Fruit fly (Drosophila melanogaster) whole organism, prepupa: Measurements from ENCODE around the gene RabX5.

Experiments
- CG10669 ChIP-seq: fragments of 200-800 bp; sonication (Bioruptor generic); optimal IDR thresholded peaks from 3 replicates; lab custom pipeline; 2018; ENCODE audit warnings: missing biosample characterization, mild to moderate bottlenecking, missing genetic modification characterization, moderate library complexity
- CG11294 ChIP-seq: fragments of 200-800 bp; sonication (Bioruptor generic); IDR thresholded peaks from 2 replicates; pipeline ENCODE4 v1.3.6; 2022; ENCODE audit warnings: missing biosample characterization, missing genetic modification characterization
- CG15336 ChIP-seq: fragments of 200-800 bp; sonication (Bioruptor generic); IDR thresholded peaks from 2 replicates; pipeline ENCODE4 v1.3.6; 2022; ENCODE audit warnings: missing biosample characterization, missing genetic modification characterization
- CG1621 ChIP-seq: fragments of 200-800 bp; sonication (Bioruptor generic); optimal IDR thresholded peaks from 3 replicates; lab custom pipeline; 2018; ENCODE audit warnings: missing biosample characterization, mild to moderate bottlenecking, missing genetic modification characterization
- CG16779 ChIP-seq: fragments of 200-800 bp; sonication (Bioruptor generic); optimal IDR thresholded peaks from 3 replicates; lab custom pipeline; 2017; ENCODE audit warnings: missing biosample characterization, mild to moderate bottlenecking, missing genetic modification characterization
- CG3032 ChIP-seq: fragments of 200-800 bp; optimal IDR thresholded peaks from 2 replicates; lab custom pipeline; 2019; ENCODE audit warnings: missing biosample characterization, mild to moderate bottlenecking, missing genetic modification characterization, moderate library complexity
- CG32006 ChIP-seq: fragments of 200-800 bp; sonication (Bioruptor generic); optimal IDR thresholded peaks from 3 replicates; lab custom pipeline; 2017; ENCODE audit warnings: missing biosample characterization, mild to moderate bottlenecking, missing genetic modification characterization
- CG34406 ChIP-seq: fragments of 200-800 bp; sonication (Bioruptor generic); optimal IDR thresholded peaks from 3 replicates; lab custom pipeline; 2016; ENCODE audit warnings: missing biosample characterization, missing genetic modification characterization
- CG3919 ChIP-seq: fragments of 200-800 bp; sonication (Bioruptor generic); optimal IDR thresholded peaks from 3 replicates; lab custom pipeline; 2016; ENCODE audit warnings: missing biosample characterization, missing genetic modification characterization
- CG4318 ChIP-seq: fragments of 200-800 bp; sonication (Bioruptor generic); optimal IDR thresholded peaks from 3 replicates; lab custom pipeline; 2017; ENCODE audit warnings: missing biosample characterization, mild to moderate bottlenecking, missing genetic modification characterization
- CG6163 ChIP-seq: fragments of 200-800 bp; sonication (Bioruptor generic); IDR thresholded peaks from 3 replicates; pipeline ENCODE4 v1.3.6; 2022; ENCODE audit warnings: missing biosample characterization, missing genetic modification characterization
- CG6276 ChIP-seq: fragments of 200-800 bp; sonication (Bioruptor generic); optimal IDR thresholded peaks from 2 replicates; lab custom pipeline; 2017; ENCODE audit warnings: missing biosample characterization, mild to moderate bottlenecking, missing genetic modification characterization
- CG6792 ChIP-seq: fragments of 200-800 bp; sonication (Bioruptor generic); optimal IDR thresholded peaks from 3 replicates; lab custom pipeline; 2016; ENCODE audit warnings: missing biosample characterization, missing genetic modification characterization
- CG6808 ChIP-seq: fragments of 200-800 bp; sonication (Bioruptor generic); optimal IDR thresholded peaks from 3 replicates; lab custom pipeline; 2017; ENCODE audit warnings: missing biosample characterization, missing genetic modification characterization, mild to moderate bottlenecking, moderate library complexity, missing genetic modification reagents
- CG6854 ChIP-seq: fragments of 200-800 bp; sonication (Bioruptor generic); optimal IDR thresholded peaks from 2 replicates; lab custom pipeline; 2017; ENCODE audit warnings: missing biosample characterization, mild to moderate bottlenecking, missing genetic modification characterization
- CG7368 ChIP-seq: fragments of 200-800 bp; sonication (Bioruptor generic); optimal IDR thresholded peaks from 3 replicates; lab custom pipeline; 2016; ENCODE audit warnings: missing biosample characterization, missing genetic modification characterization
- CG8119 ChIP-seq: fragments of 200-800 bp; sonication (Bioruptor generic); IDR thresholded peaks from 3 replicates; pipeline ENCODE4 v1.3.6; 2022; ENCODE audit warnings: missing biosample characterization, missing genetic modification characterization
- CG9139 ChIP-seq: fragments of 200-800 bp; sonication (Bioruptor generic); optimal IDR thresholded peaks from 3 replicates; lab custom pipeline; 2017; ENCODE audit warnings: missing biosample characterization, mild to moderate bottlenecking, missing genetic modification characterization
- Eip75B ChIP-seq: fragments of 200-800 bp; sonication (Bioruptor generic); optimal IDR thresholded peaks from 3 replicates; lab custom pipeline; 2016; ENCODE audit warnings: missing biosample characterization, missing genetic modification characterization
- Eip78C ChIP-seq: fragments of 200-800 bp; sonication (Bioruptor generic); peaks from one replicate; lab custom pipeline; 2016; ENCODE audit warnings: missing biosample characterization, missing genetic modification characterization
- Eip93F ChIP-seq: fragments of 200-800 bp; sonication (Bioruptor generic); optimal IDR thresholded peaks from 2 replicates; lab custom pipeline; 2016; ENCODE audit warnings: missing biosample characterization, mild to moderate bottlenecking, missing genetic modification characterization
- Ets21C ChIP-seq: fragments of 200-800 bp; sonication (Bioruptor generic); optimal IDR thresholded peaks from 3 replicates; lab custom pipeline; 2016; ENCODE audit warnings: missing biosample characterization, missing genetic modification characterization
- Ets96B ChIP-seq: fragments of 200-800 bp; optimal IDR thresholded peaks from 2 replicates; lab custom pipeline; 2019; ENCODE audit warnings: missing biosample characterization, mild to moderate bottlenecking, missing genetic modification characterization, moderate library complexity
- Gug ChIP-seq: fragments of 200-800 bp; sonication (Bioruptor generic); IDR thresholded peaks from 2 replicates; pipeline ENCODE4 v1.3.6; 2022; ENCODE audit warnings: missing biosample characterization, missing genetic modification characterization
- Hr38 ChIP-seq: sonication (Bioruptor generic); optimal IDR thresholded peaks from 2 replicates; lab custom pipeline; 2016; ENCODE audit warnings: missing biosample characterization, missing genetic modification characterization
- Hr39 ChIP-seq: fragments of 200-800 bp; sonication (Bioruptor generic); optimal IDR thresholded peaks from 2 replicates; lab custom pipeline; 2016; ENCODE audit warnings: missing biosample characterization, missing genetic modification characterization
- Hr4 ChIP-seq: fragments of 200-800 bp; sonication (Bioruptor generic); optimal IDR thresholded peaks from 3 replicates; lab custom pipeline; 2016; ENCODE audit warnings: missing biosample characterization, missing genetic modification characterization
- Met ChIP-seq: fragments of 200-800 bp; sonication (Bioruptor generic); optimal IDR thresholded peaks from 3 replicates; lab custom pipeline; 2016; ENCODE audit warnings: missing biosample characterization, missing genetic modification characterization
- Smox ChIP-seq: fragments of 200-800 bp; sonication (Bioruptor generic); optimal IDR thresholded peaks from 3 replicates; lab custom pipeline; 2016; ENCODE audit warnings: missing biosample characterization, missing genetic modification characterization
- Sox14 ChIP-seq: fragments of 200-800 bp; sonication (Bioruptor generic); optimal IDR thresholded peaks from 3 replicates; lab custom pipeline; 2016; ENCODE audit warnings: missing biosample characterization, missing genetic modification characterization
- Sox15 ChIP-seq: fragments of 200-800 bp; sonication (Bioruptor generic); optimal IDR thresholded peaks from 3 replicates; lab custom pipeline; 2016; ENCODE audit warnings: missing biosample characterization, missing genetic modification characterization
- achi ChIP-seq: fragments of 200-800 bp; sonication (Bioruptor generic); optimal IDR thresholded peaks from 3 replicates; lab custom pipeline; 2016; ENCODE audit warnings: missing biosample characterization, missing genetic modification characterization
- acj6 ChIP-seq: fragments of 200-800 bp; sonication (Bioruptor generic); optimal IDR thresholded peaks from 3 replicates; lab custom pipeline; 2016; ENCODE audit warnings: missing biosample characterization, missing genetic modification characterization
- cyc ChIP-seq: fragments of 200-800 bp; sonication (Bioruptor generic); optimal IDR thresholded peaks from 3 replicates; lab custom pipeline; 2016; ENCODE audit warnings: missing biosample characterization, missing genetic modification characterization
- dsx ChIP-seq: fragments of 200-800 bp; optimal IDR thresholded peaks from 3 replicates; lab custom pipeline; 2019; ENCODE audit warnings: missing biosample characterization, mild to moderate bottlenecking, missing genetic modification characterization, moderate library complexity; ENCODE audit not compliant: poor library complexity, severe bottlenecking
- eg ChIP-seq: fragments of 200-800 bp; sonication (Bioruptor generic); IDR thresholded peaks from 3 replicates; pipeline ENCODE4 v1.3.6; 2022; ENCODE audit warnings: missing biosample characterization, missing genetic modification characterization
- esn ChIP-seq: fragments of 200-800 bp; sonication (Bioruptor generic); optimal IDR thresholded peaks from 2 replicates; lab custom pipeline; 2016; ENCODE audit warnings: missing biosample characterization, mild to moderate bottlenecking, missing genetic modification characterization, moderate library complexity
- fd59A ChIP-seq: fragments of 200-800 bp; sonication (Bioruptor generic); optimal IDR thresholded peaks from 2 replicates; lab custom pipeline; 2017; ENCODE audit warnings: missing biosample characterization, mild to moderate bottlenecking, missing genetic modification characterization, missing genetic modification reagents
- fd85E ChIP-seq: fragments of 200-800 bp; sonication (Bioruptor generic); optimal IDR thresholded peaks from 3 replicates; lab custom pipeline; 2016; ENCODE audit warnings: missing biosample characterization, missing genetic modification characterization
- fkh ChIP-seq: fragments of 200-800 bp; sonication (Bioruptor generic); optimal IDR thresholded peaks from 3 replicates; lab custom pipeline; 2017; ENCODE audit warnings: missing biosample characterization, mild to moderate bottlenecking, missing genetic modification characterization, moderate library complexity
- lz ChIP-seq: fragments of 200-800 bp; sonication (Bioruptor generic); optimal IDR thresholded peaks from 3 replicates; lab custom pipeline; 2016; ENCODE audit warnings: missing biosample characterization, missing genetic modification characterization
- net ChIP-seq: fragments of 200-800 bp; sonication (Bioruptor generic); optimal IDR thresholded peaks from 3 replicates; lab custom pipeline; 2016; ENCODE audit warnings: missing biosample characterization, missing genetic modification characterization
- salr ChIP-seq, 2 experiments: fragments of 200-800 bp; sonication (Bioruptor generic); optimal IDR thresholded peaks; 3 replicates each; lab custom pipeline; 2016 to 2018; ENCODE audit warnings: missing biosample characterization in 2 of 2, missing genetic modification characterization in 2 of 2, mild to moderate bottlenecking in 1 of 2
- spab ChIP-seq: fragments of 200-800 bp; sonication (Bioruptor generic); optimal IDR thresholded peaks from 2 replicates; lab custom pipeline; 2017; ENCODE audit warnings: missing biosample characterization, mild to moderate bottlenecking, missing genetic modification characterization, missing genetic modification reagents
- ss ChIP-seq, 2 experiments: fragments of 200-800 bp; sonication (Bioruptor generic); optimal IDR thresholded peaks; 2 replicates in 1 of 2; 3 replicates in 1 of 2; lab custom pipeline; 2017 to 2018; ENCODE audit warnings: mild to moderate bottlenecking in 2 of 2, missing biosample characterization in 2 of 2, missing genetic modification characterization in 2 of 2, moderate library complexity in 1 of 2
- svp ChIP-seq: fragments of 200-800 bp; sonication (Bioruptor generic); peaks from one replicate; lab custom pipeline; 2016; ENCODE audit warnings: missing biosample characterization, missing genetic modification characterization
- vri ChIP-seq: fragments of 200-800 bp; sonication (Bioruptor generic); optimal IDR thresholded peaks from 3 replicates; lab custom pipeline; 2016; ENCODE audit warnings: missing biosample characterization, mild to moderate bottlenecking, missing genetic modification characterization

RabX5 gene

DNA sequence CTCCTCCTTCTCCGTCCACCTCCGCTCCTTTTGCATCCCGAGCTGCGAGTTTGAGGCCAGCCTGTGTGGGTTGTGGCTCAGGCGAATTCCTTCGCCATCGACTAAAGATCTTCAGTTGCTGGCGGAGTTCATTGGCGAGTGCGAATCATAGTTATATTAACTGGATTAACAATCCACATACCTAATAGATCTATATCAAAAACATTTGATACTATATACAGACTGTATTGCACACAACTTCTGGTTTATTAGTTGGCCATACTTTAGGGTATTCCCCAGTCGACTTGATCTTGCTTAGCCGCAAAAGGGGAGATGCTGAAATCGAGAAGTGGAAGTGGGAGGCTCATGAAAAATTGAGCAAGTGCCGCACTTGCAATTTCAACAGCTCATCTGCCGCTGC lies 23.0 kb upstream of the RabX5 start (continued):
- no peak for TF ChIP-seq ss (GFP tag; optimal IDR thresholded peaks at IDR 0.05; lab: Kevin White, UChicago)
- peak in 1 of 2 experiments; percentile 26 for TF ChIP-seq salr (GFP tag; optimal IDR thresholded peaks at IDR 0.05; lab: Kevin White, UChicago)
- no peak for TF ChIP-seq CG6854 (GFP tag; lab: Kevin White, UChicago)
- peak; percentile 51 for TF ChIP-seq spab
- no peak for TF ChIP-seq fkh (GFP tag; lab: Kevin White, UChicago)
- no peak for TF ChIP-seq CG32006
- TF ChIP-seq CG16779 (tag; lab: Kevin White, UChicago): no peak
- TF ChIP-seq Eip93F: no peak
- TF ChIP-seq CG9139: peak; percentile 10
- no peak for TF ChIP-seq Eip75B (GFP tag; lab: Kevin White, UChicago)
- no peak for TF ChIP-seq vri (GFP tag; lab: Kevin White, UChicago)
- no peak for TF ChIP-seq Hr38 (GFP tag; lab: Kevin White, UChicago)
- no peak for TF ChIP-seq Ets21C (GFP tag; lab: Kevin White, UChicago)
- TF ChIP-seq Eip78C (GFP tag; lab: Kevin White, UChicago): peak; percentile 74
- TF ChIP-seq svp (GFP tag; lab: Kevin White, UChicago): no peak
- no peak for TF ChIP-seq CG6276 (GFP tag; lab: Kevin White, UChicago)
- TF ChIP-seq CG8119: 0 out of 3 replicates have a peak, but pooled peaks have one; percentile 19
- peak; percentile 35; the same call in 1 of the 3 replicates for TF ChIP-seq CG6163 (GFP tag; lab: Robert Waterston, UW)

DNA sequence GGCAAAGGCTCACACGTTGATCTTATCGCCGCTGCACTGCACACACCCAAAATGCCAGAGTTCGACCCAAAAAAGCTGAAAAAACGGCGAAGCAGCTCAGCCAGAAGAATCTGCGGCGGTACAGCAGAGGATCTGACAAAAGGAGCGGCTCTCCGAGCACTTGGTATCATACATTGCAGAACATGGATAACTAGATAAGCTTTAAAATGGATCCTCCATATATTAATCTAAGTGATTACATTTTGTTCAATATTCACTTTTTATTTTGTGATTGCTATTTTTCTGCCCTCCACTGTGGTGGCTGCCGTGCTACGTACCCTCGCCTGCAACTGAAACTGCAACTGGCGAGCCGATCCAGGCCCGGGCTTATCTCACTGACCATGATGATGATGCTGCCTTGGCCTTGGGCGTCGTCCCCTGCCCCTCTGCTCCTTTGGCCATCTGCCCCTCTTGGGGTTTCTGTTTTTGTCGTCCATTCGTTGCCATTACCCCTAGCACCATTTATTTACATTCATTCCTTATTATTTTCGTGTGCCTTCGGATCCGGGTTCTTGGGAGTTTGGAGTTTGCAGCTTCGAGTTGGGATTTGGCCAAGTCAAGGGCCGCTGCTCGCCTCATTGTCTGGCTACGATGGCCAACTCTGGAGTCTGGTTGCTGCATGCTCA lies 22.3 kb upstream of the RabX5 start:
- TF ChIP-seq CG3919: peak; percentile 87
- peak; percentile 48 for TF ChIP-seq CG6276 (GFP tag; lab: Kevin White, UChicago)
- peak; percentile 90 for TF ChIP-seq acj6 (GFP tag; lab: Kevin White, UChicago)
- TF ChIP-seq Eip78C (GFP tag; lab: Kevin White, UChicago): peak; percentile 95
- TF ChIP-seq eg (GFP tag; lab: Robert Waterston, UW): peak; percentile 79
- TF ChIP-seq CG6792 (GFP tag; lab: Kevin White, UChicago): peak; percentile 92
- TF ChIP-seq lz (GFP tag; lab: Kevin White, UChicago): peak; percentile 90
- peak; percentile 84 for TF ChIP-seq Ets96B
- TF ChIP-seq fd85E (GFP tag; lab: Kevin White, UChicago): peak; percentile 8
- TF ChIP-seq spab: peak; percentile 84
- peak; percentile 85 for TF ChIP-seq CG15336
- TF ChIP-seq Sox14 (GFP tag; lab: Kevin White, UChicago): peak; percentile 93
- peak; percentile 83 for TF ChIP-seq CG7368 (GFP tag; lab: Kevin White, UChicago)
- peak; percentile 87 for TF ChIP-seq net
- peak; percentile 94 for TF ChIP-seq Hr39 (GFP tag; lab: Kevin White, UChicago)
- peak; percentile 70 for TF ChIP-seq CG9139
- peak; percentile 87 for TF ChIP-seq CG34406 (GFP tag; lab: Kevin White, UChicago)
- TF ChIP-seq CG4318 (GFP tag; lab: Kevin White, UChicago): peak; percentile 58
- TF ChIP-seq cyc (GFP tag; lab: Kevin White, UChicago): peak; percentile 87
- TF ChIP-seq fd59A: peak; percentile 92
- peak; percentile 82 for TF ChIP-seq CG16779 (tag; lab: Kevin White, UChicago)
- TF ChIP-seq svp (GFP tag; lab: Kevin White, UChicago): peak; percentile 96
- TF ChIP-seq CG8119: peak; percentile 87
- peak; percentile 78 for TF ChIP-seq dsx
- peak; percentile 85 for TF ChIP-seq Sox15 (GFP tag; lab: Kevin White, UChicago)
- TF ChIP-seq Eip93F: peak; percentile 85
- TF ChIP-seq Eip75B (GFP tag; lab: Kevin White, UChicago): peak; percentile 93
- peak; percentile 88 for TF ChIP-seq Smox (GFP tag; lab: Kevin White, UChicago)
- peak; percentile 83 for TF ChIP-seq CG10669 (GFP tag; lab: Kevin White, UChicago)
- TF ChIP-seq Gug (GFP tag; lab: Robert Waterston, UW): peak; percentile 76
- TF ChIP-seq esn (GFP tag; lab: Kevin White, UChicago): peak; percentile 94
- TF ChIP-seq CG3032: peak; percentile 84
- TF ChIP-seq CG11294: 0 out of 2 replicates have a peak, but pooled peaks have one; percentile 41
- TF ChIP-seq CG1621: peak; percentile 89
- peak; percentile 87 for TF ChIP-seq achi
- peak; percentile 78 for TF ChIP-seq Hr4 (GFP tag; lab: Kevin White, UChicago)
- TF ChIP-seq CG6163 (GFP tag; lab: Robert Waterston, UW): peak; percentile 96
- peak; percentile 89 for TF ChIP-seq vri (GFP tag; lab: Kevin White, UChicago)
- TF ChIP-seq CG6808: peak; percentile 88
- TF ChIP-seq ss (GFP tag; optimal IDR thresholded peaks at IDR 0.05; lab: Kevin White, UChicago): peak; percentile 78 to 81
- peak; percentile 93 for TF ChIP-seq Met (GFP tag; lab: Kevin White, UChicago)
- no peak for TF ChIP-seq Hr38 (GFP tag; lab: Kevin White, UChicago)
